Fruit fly (Drosophila melanogaster) whole organism, embryonic: ENCODE measurements around the gene CG14104.

ENCODE experiments used
- CG11695 ChIP-seq: fragments of 200-800 bp; sonication (Bioruptor generic); IDR thresholded peaks from 3 replicates; pipeline ENCODE4 v1.3.6; 2022; ENCODE audit warnings: missing biosample characterization, missing genetic modification characterization
- CG11723 ChIP-seq: fragments of 200-800 bp; sonication (Bioruptor generic); optimal IDR thresholded peaks from 2 replicates; lab custom pipeline; 2017; ENCODE audit warnings: missing biosample characterization, mild to moderate bottlenecking, missing genetic modification characterization
- CG13424 ChIP-seq: fragments of 200-800 bp; sonication (Bioruptor generic); optimal IDR thresholded peaks from 2 replicates; lab custom pipeline; 2019; ENCODE audit warnings: missing biosample characterization, mild to moderate bottlenecking, missing genetic modification characterization, moderate library complexity
- CG13624 ChIP-seq: fragments of 200-800 bp; sonication (Bioruptor generic); optimal IDR thresholded peaks from 2 replicates; lab custom pipeline; 2016; ENCODE audit warnings: missing biosample characterization, missing genetic modification characterization
- CG14860 ChIP-seq: fragments of 200-800 bp; sonication (Bioruptor generic); IDR thresholded peaks from 3 replicates; pipeline ENCODE4 v1.3.6; 2022; ENCODE audit warnings: missing biosample characterization, missing genetic modification characterization; ENCODE audit not compliant: partially characterized antibody
- CG1602 ChIP-seq: fragments of 200-800 bp; sonication (Bioruptor generic); optimal IDR thresholded peaks from 3 replicates; lab custom pipeline; 2016; ENCODE audit warnings: missing biosample characterization, missing genetic modification characterization
- CG2199 ChIP-seq: fragments of 200-800 bp; sonication (Bioruptor generic); IDR thresholded peaks from 3 replicates; pipeline ENCODE4 v1.3.6; 2022; ENCODE audit warnings: missing biosample characterization, missing genetic modification characterization
- CG2678 ChIP-seq: fragments of 200-800 bp; sonication (Bioruptor generic); optimal IDR thresholded peaks from 3 replicates; lab custom pipeline; 2019; ENCODE audit warnings: missing biosample characterization, mild to moderate bottlenecking, missing genetic modification characterization, moderate library complexity
- CG31388 ChIP-seq: fragments of 200-800 bp; sonication (Bioruptor generic); optimal IDR thresholded peaks from 2 replicates; lab custom pipeline; 2016; ENCODE audit warnings: missing biosample characterization, missing genetic modification characterization
- CG34422 ChIP-seq: fragments of 200-800 bp; sonication (Bioruptor generic); IDR thresholded peaks from 3 replicates; pipeline ENCODE4 v1.3.6; 2022; ENCODE audit warnings: missing biosample characterization, missing genetic modification characterization
- CG4854 ChIP-seq: fragments of 200-800 bp; sonication (Bioruptor generic); optimal IDR thresholded peaks from 2 replicates; lab custom pipeline; 2016; ENCODE audit warnings: missing biosample characterization, missing genetic modification characterization, inconsistent platforms
- CG6689 ChIP-seq: fragments of 200-800 bp; sonication (Bioruptor generic); IDR thresholded peaks from 2 replicates; pipeline ENCODE4 v1.3.6; 2022; ENCODE audit warnings: missing biosample characterization, missing genetic modification characterization
- CG7372 ChIP-seq: fragments of 200-800 bp; sonication (Bioruptor generic); IDR thresholded peaks from 2 replicates; pipeline ENCODE4 v1.3.6; 2022; ENCODE audit warnings: missing biosample characterization, missing genetic modification characterization
- CG7556 ChIP-seq: fragments of 200-800 bp; sonication (Bioruptor generic); optimal IDR thresholded peaks from 2 replicates; lab custom pipeline; 2017; ENCODE audit warnings: missing biosample characterization, mild to moderate bottlenecking, missing genetic modification characterization
- CG7745 ChIP-seq: fragments of 200-800 bp; sonication (Bioruptor generic); optimal IDR thresholded peaks from 2 replicates; lab custom pipeline; 2018; ENCODE audit warnings: missing biosample characterization, mild to moderate bottlenecking, missing genetic modification characterization, moderate library complexity
- CG7987 ChIP-seq: fragments of 200-800 bp; sonication (Bioruptor generic); optimal IDR thresholded peaks from 2 replicates; lab custom pipeline; 2018; ENCODE audit warnings: missing biosample characterization, mild to moderate bottlenecking, missing genetic modification characterization, moderate library complexity
- CG8478 ChIP-seq: fragments of >200 bp; optimal IDR thresholded peaks from 2 replicates; lab custom pipeline; 2018
- CG9876 ChIP-seq: fragments of 200-800 bp; sonication (Bioruptor generic); optimal IDR thresholded peaks from 2 replicates; lab custom pipeline; 2016; ENCODE audit warnings: missing biosample characterization, missing genetic modification characterization
- CG9932 ChIP-seq: fragments of 200-800 bp; sonication (Bioruptor generic); IDR thresholded peaks from 2 replicates; pipeline ENCODE4 v1.3.6; 2022; ENCODE audit warnings: missing biosample characterization, missing genetic modification characterization
- Dad ChIP-seq: fragments of 200-800 bp; sonication (Bioruptor generic); optimal IDR thresholded peaks from 3 replicates; lab custom pipeline; 2016; ENCODE audit warnings: missing biosample characterization, missing genetic modification characterization
- Dp ChIP-seq: fragments of 200-800 bp; sonication (Bioruptor generic); optimal IDR thresholded peaks from 2 replicates; lab custom pipeline; 2018; ENCODE audit warnings: missing biosample characterization, mild to moderate bottlenecking, missing genetic modification characterization, moderate library complexity
- H15 ChIP-seq: fragments of 200-800 bp; sonication (Bioruptor generic); IDR thresholded peaks from 3 replicates; pipeline ENCODE4 v1.3.6; 2022; ENCODE audit warnings: missing biosample characterization, missing genetic modification characterization
- HLH4C ChIP-seq: fragments of 200-800 bp; sonication (Bioruptor generic); IDR thresholded peaks from 3 replicates; pipeline ENCODE4 v1.3.6; 2022; ENCODE audit warnings: missing biosample characterization, missing genetic modification characterization; ENCODE audit not compliant: partially characterized antibody
- Hsf ChIP-seq: fragments of 200-800 bp; sonication (Bioruptor generic); optimal IDR thresholded peaks from 3 replicates; lab custom pipeline; 2016; ENCODE audit warnings: missing biosample characterization, missing genetic modification characterization
- MTF-1 ChIP-seq: fragments of 200-800 bp; sonication (Bioruptor generic); optimal IDR thresholded peaks from 2 replicates; lab custom pipeline; 2018; ENCODE audit warnings: missing biosample characterization, mild to moderate bottlenecking, missing genetic modification characterization, borderline replicate concordance
- Xbp1 ChIP-seq: fragments of 200-800 bp; sonication (Bioruptor generic); optimal IDR thresholded peaks from 3 replicates; lab custom pipeline; 2016; ENCODE audit warnings: missing biosample characterization, mild to moderate bottlenecking, missing genetic modification characterization
- abd-A ChIP-seq: fragments of 200-800 bp; sonication (Bioruptor generic); optimal IDR thresholded peaks from 3 replicates; lab custom pipeline; 2019; ENCODE audit warnings: missing biosample characterization, mild to moderate bottlenecking, missing genetic modification characterization, moderate library complexity
- ato ChIP-seq: fragments of 200-800 bp; sonication (Bioruptor generic); IDR thresholded peaks from 2 replicates; pipeline ENCODE4 v1.3.6; 2022; ENCODE audit warnings: missing biosample characterization, missing genetic modification characterization; ENCODE audit not compliant: partially characterized antibody
- bowl ChIP-seq: fragments of 200-800 bp; sonication (Bioruptor generic); IDR thresholded peaks from 2 replicates; pipeline ENCODE4 v1.3.6; 2022; ENCODE audit warnings: missing biosample characterization, missing genetic modification characterization
- cato ChIP-seq: fragments of 200-800 bp; sonication (Bioruptor generic); optimal IDR thresholded peaks from 2 replicates; lab custom pipeline; 2016; ENCODE audit warnings: missing biosample characterization, missing genetic modification characterization, borderline replicate concordance
- dpn ChIP-seq, 2 experiments: fragments of 200-800 bp; sonication (Bioruptor generic); optimal IDR thresholded peaks; 3 replicates each; lab custom pipeline; 2016; ENCODE audit warnings: missing biosample characterization in 2 of 2, missing genetic modification characterization in 2 of 2
- en ChIP-seq: fragments of 200-800 bp; sonication (Bioruptor generic); optimal IDR thresholded peaks from 2 replicates; lab custom pipeline; 2016; ENCODE audit warnings: missing biosample characterization, missing genetic modification characterization
- fu2 ChIP-seq: fragments of 200-800 bp; sonication (Bioruptor generic); optimal IDR thresholded peaks from 2 replicates; lab custom pipeline; 2016; ENCODE audit warnings: missing biosample characterization, missing genetic modification characterization
- gcm2 ChIP-seq: fragments of 200-800 bp; sonication (Bioruptor generic); optimal IDR thresholded peaks from 2 replicates; lab custom pipeline; 2016; ENCODE audit warnings: missing biosample characterization, missing genetic modification characterization
- gfzf ChIP-seq: fragments of 200-800 bp; sonication (Bioruptor generic); optimal IDR thresholded peaks from 2 replicates; lab custom pipeline; 2016; ENCODE audit warnings: missing biosample characterization, mild to moderate bottlenecking, missing genetic modification characterization, moderate library complexity
- gt ChIP-seq: fragments of 200-800 bp; sonication (Bioruptor generic); IDR thresholded peaks from 2 replicates; pipeline ENCODE4 v1.3.6; 2022; ENCODE audit warnings: missing biosample characterization, missing genetic modification characterization
- hkb ChIP-seq, 2 experiments: fragments of 200-800 bp in 1 of 2; fragments of >200 bp in 1 of 2; sonication (Bioruptor generic) in 1 of 2; IDR thresholded peaks in 1 of 2; optimal IDR thresholded peaks in 1 of 2; 2 replicates each; pipeline versions ENCODE4 v1.3.6 to Lab custom; 2017 to 2022; ENCODE audit warnings: missing biosample characterization in 1 of 2, missing genetic modification characterization in 1 of 2
- jumu ChIP-seq: fragments of 200-800 bp; sonication (Bioruptor generic); optimal IDR thresholded peaks from 3 replicates; lab custom pipeline; 2016; ENCODE audit warnings: missing biosample characterization, missing genetic modification characterization
- kay ChIP-seq: fragments of 200-800 bp; sonication (Bioruptor generic); optimal IDR thresholded peaks from 2 replicates; lab custom pipeline; 2016; ENCODE audit warnings: missing biosample characterization, missing genetic modification characterization
- lab ChIP-seq: fragments of 200-800 bp; sonication (Bioruptor generic); optimal IDR thresholded peaks from 3 replicates; lab custom pipeline; 2017; ENCODE audit warnings: missing biosample characterization, missing genetic modification characterization, mild to moderate bottlenecking, moderate library complexity, missing genetic modification reagents
- lmd ChIP-seq: fragments of 200-800 bp; sonication (Bioruptor generic); IDR thresholded peaks from 2 replicates; pipeline ENCODE4 v1.3.6; 2022; ENCODE audit warnings: missing biosample characterization, missing genetic modification characterization
- mirr ChIP-seq: fragments of 200-800 bp; sonication (Bioruptor generic); optimal IDR thresholded peaks from 3 replicates; lab custom pipeline; 2018; ENCODE audit warnings: missing biosample characterization, mild to moderate bottlenecking, missing genetic modification characterization
- pb ChIP-seq: fragments of 200-800 bp; sonication (Bioruptor generic); optimal IDR thresholded peaks from 3 replicates; lab custom pipeline; 2016; ENCODE audit warnings: missing biosample characterization, missing genetic modification characterization
- pita ChIP-seq: fragments of 200-800 bp; sonication (Bioruptor generic); optimal IDR thresholded peaks from 2 replicates; lab custom pipeline; 2017; ENCODE audit warnings: missing biosample characterization, mild to moderate bottlenecking, missing genetic modification characterization
- ro ChIP-seq: fragments of 200-800 bp; sonication (Bioruptor generic); IDR thresholded peaks from 2 replicates; pipeline ENCODE4 v1.3.6; 2022; ENCODE audit warnings: missing biosample characterization, missing genetic modification characterization
- so ChIP-seq: fragments of 200-800 bp; sonication (Bioruptor generic); IDR thresholded peaks from 3 replicates; pipeline ENCODE4 v1.3.6; 2022; ENCODE audit warnings: missing biosample characterization, missing genetic modification characterization
- tup ChIP-seq: fragments of 200-800 bp; sonication (Bioruptor generic); optimal IDR thresholded peaks from 2 replicates; lab custom pipeline; 2016; ENCODE audit warnings: missing biosample characterization, mild to moderate bottlenecking, missing genetic modification characterization, moderate library complexity
- wek ChIP-seq: fragments of 200-800 bp; sonication (Bioruptor generic); optimal IDR thresholded peaks from 3 replicates; lab custom pipeline; 2018; ENCODE audit warnings: missing biosample characterization, mild to moderate bottlenecking, missing genetic modification characterization, moderate library complexity
- zfh1 ChIP-seq: fragments of 200-800 bp; sonication (Bioruptor generic); IDR thresholded peaks from 3 replicates; pipeline ENCODE4 v1.3.6; 2022; ENCODE audit warnings: missing biosample characterization, missing genetic modification characterization

Gene CG14104

dm6 chr3L:19794203-19794802, 12.7 kb downstream of the CG14104 start (continued):
- TF ChIP-seq pb (GFP tag; lab: Kevin White, UChicago) (peak; percentile 88), tup (GFP tag; lab: Kevin White, UChicago) (peak; percentile 54), en (GFP tag; lab: Kevin White, UChicago) (peak; percentile 19), HLH4C (peak; percentile 42; the same call in 1 of the 3 replicates), CG11695 (GFP tag; lab: Robert Waterston, UW) (peak; percentile 71), wek (GFP tag; lab: Kevin White, UChicago) (peak; percentile 66), CG7372 (GFP tag; lab: Robert Waterston, UW) (peak; percentile 58), fu2 (GFP tag; lab: Kevin White, UChicago) (peak; percentile 71), gcm2 (GFP tag; lab: Kevin White, UChicago) (peak; percentile 23), pita (GFP tag; lab: Kevin White, UChicago) (no peak), Hsf (GFP tag; lab: Kevin White, UChicago) (peak; percentile 81), CG11723 (peak; percentile 91), bowl (GFP tag; lab: Robert Waterston, UW) (no peak; the same call in 1 of the 2 replicates), ato (GFP tag; lab: Robert Waterston, UW) (peak; percentile 44; the same call in 1 of the 2 replicates), CG34422 (GFP tag; lab: Robert Waterston, UW) (peak; percentile 83; the same call in 2 of the 3 replicates), mirr (GFP tag; lab: Kevin White, UChicago) (peak; percentile 52), CG13624 (GFP tag; lab: Kevin White, UChicago) (peak; percentile 85), CG31388 (GFP tag; lab: Kevin White, UChicago) (no peak), CG13424 (tag; lab: Kevin White, UChicago) (peak; percentile 86), zfh1 (GFP tag; lab: Robert Waterston, UW) (peak; percentile 74), Dp (no peak), MTF-1 (GFP tag; lab: Kevin White, UChicago) (peak; percentile 66), lab (peak; percentile 91), so (GFP tag; lab: Robert Waterston, UW) (peak; percentile 67), jumu (GFP tag; lab: Kevin White, UChicago) (peak; percentile 65), CG14860 (peak; percentile 44; the same call in 1 of the 3 replicates), CG1602 (peak; percentile 73), CG9876 (peak; percentile 12), CG8478 (lab: Kevin White, UChicago) (no peak), gt (no peak), abd-A (tag; lab: Kevin White, UChicago) (no peak), CG9932 (GFP tag; lab: Robert Waterston, UW) (peak; percentile 82), cato (GFP tag; lab: Kevin White, UChicago) (peak; percentile 79), CG7987 (GFP tag; lab: Kevin White, UChicago) (peak; percentile 40), lmd (GFP tag; lab: Robert Waterston, UW) (peak; percentile 72), Xbp1 (GFP tag; lab: Kevin White, UChicago) (peak; percentile 82), CG7745 (tag; lab: Kevin White, UChicago) (no peak), dpn (GFP tag; optimal IDR thresholded peaks at IDR 0.05; lab: Kevin White, UChicago) (peak; percentile 84), kay (peak; percentile 87), CG6689 (peak; percentile 56; the same call in 1 of the 2 replicates), CG7556 (peak; percentile 95), CG2678 (tag; lab: Kevin White, UChicago) (peak; percentile 94), gfzf (GFP tag; lab: Kevin White, UChicago) (no peak), CG4854 (GFP tag; lab: Kevin White, UChicago) (peak; percentile 81), H15 (GFP tag; lab: Robert Waterston, UW) (peak; percentile 60; the same call in 1 of the 3 replicates), CG2199 (GFP tag; lab: Robert Waterston, UW) (no peak; the same call in 2 of the 3 replicates), hkb (optimal IDR thresholded peaks at IDR 0.05; lab: Kevin White, UChicago) (no peak), hkb (GFP tag; IDR thresholded peaks at IDR 0.05; lab: Robert Waterston, UW) (peak; percentile 68), ro (0 out of 2 replicates have a peak, but pooled peaks have one; percentile 29), Dad (GFP tag; lab: Kevin White, UChicago) (peak; percentile 35)
